Fruit fly (Drosophila melanogaster) whole organism, embryonic: ENCODE measurements around the gene GstT4.

Experiments used
- ATbp ChIP-seq: fragments of 200-800 bp; sonication (Bioruptor generic); optimal IDR thresholded peaks from 2 replicates; lab custom pipeline; 2017; ENCODE audit warnings: missing biosample characterization, mild to moderate bottlenecking, missing genetic modification characterization, missing genetic modification reagents
- Blimp-1 ChIP-seq: fragments of 200-800 bp; sonication (Bioruptor generic); optimal IDR thresholded peaks from 3 replicates; lab custom pipeline; 2018; ENCODE audit warnings: missing biosample characterization, missing genetic modification characterization, mild to moderate bottlenecking, moderate library complexity, missing genetic modification reagents
- C15 ChIP-seq: fragments of 200-800 bp; sonication (Bioruptor generic); IDR thresholded peaks from 3 replicates; pipeline ENCODE4 v1.3.6; 2022; ENCODE audit warnings: missing biosample characterization, missing genetic modification characterization
- CG10462 ChIP-seq: fragments of 200-800 bp; sonication (Bioruptor generic); optimal IDR thresholded peaks from 2 replicates; lab custom pipeline; 2016; ENCODE audit warnings: missing biosample characterization, missing genetic modification characterization
- CG10543 ChIP-seq: fragments of 200-800 bp; sonication (Bioruptor generic); optimal IDR thresholded peaks from 3 replicates; lab custom pipeline; 2017; ENCODE audit warnings: missing biosample characterization, mild to moderate bottlenecking, missing genetic modification characterization, moderate library complexity
- CG10959 ChIP-seq: fragments of 200-800 bp; sonication (Bioruptor generic); IDR thresholded peaks from 2 replicates; pipeline ENCODE4 v1.3.6; 2022; ENCODE audit warnings: missing biosample characterization, missing genetic modification characterization
- CG15601 ChIP-seq: fragments of 200-800 bp; sonication (Bioruptor generic); optimal IDR thresholded peaks from 3 replicates; lab custom pipeline; 2019; ENCODE audit warnings: missing biosample characterization, mild to moderate bottlenecking, missing genetic modification characterization, moderate library complexity
- CG16815 ChIP-seq: fragments of 200-800 bp; sonication (Bioruptor generic); optimal IDR thresholded peaks from 3 replicates; lab custom pipeline; 2017; ENCODE audit warnings: missing biosample characterization, mild to moderate bottlenecking, missing genetic modification characterization
- CG17361 ChIP-seq: fragments of 200-800 bp; sonication (Bioruptor generic); IDR thresholded peaks from 3 replicates; pipeline ENCODE4 v1.3.6; 2022; ENCODE audit warnings: missing biosample characterization, missing genetic modification characterization
- CG17829 ChIP-seq: fragments of 200-800 bp; optimal IDR thresholded peaks from 2 replicates; lab custom pipeline; 2019; ENCODE audit warnings: missing biosample characterization, mild to moderate bottlenecking, missing genetic modification characterization, moderate library complexity
- CG3281 ChIP-seq: fragments of 200-800 bp; sonication (Bioruptor generic); optimal IDR thresholded peaks from 3 replicates; lab custom pipeline; 2017; ENCODE audit warnings: missing biosample characterization, mild to moderate bottlenecking, missing genetic modification characterization
- CG4424 ChIP-seq: fragments of 200-800 bp; sonication (Bioruptor generic); optimal IDR thresholded peaks from 3 replicates; lab custom pipeline; 2016; ENCODE audit warnings: missing biosample characterization, missing genetic modification characterization
- CG6791 ChIP-seq: fragments of 200-800 bp; sonication (Bioruptor generic); IDR thresholded peaks from 3 replicates; pipeline ENCODE4 v1.3.6; 2022; ENCODE audit warnings: missing biosample characterization, missing genetic modification characterization; ENCODE audit not compliant: partially characterized antibody
- CG9215 ChIP-seq: fragments of 200-800 bp; sonication (Bioruptor generic); IDR thresholded peaks from 2 replicates; pipeline ENCODE4 v1.3.6; 2022; ENCODE audit warnings: missing biosample characterization, missing genetic modification characterization
- CG9797 ChIP-seq: fragments of 200-800 bp; sonication (Bioruptor generic); optimal IDR thresholded peaks from 3 replicates; lab custom pipeline; 2018; ENCODE audit warnings: missing biosample characterization, mild to moderate bottlenecking, missing genetic modification characterization
- CrebB ChIP-seq: fragments of 200-800 bp; sonication (Bioruptor generic); optimal IDR thresholded peaks from 3 replicates; lab custom pipeline; 2018; ENCODE audit warnings: missing biosample characterization, mild to moderate bottlenecking, missing genetic modification characterization
- D19B ChIP-seq: fragments of 200-800 bp; sonication (Bioruptor generic); optimal IDR thresholded peaks from 2 replicates; lab custom pipeline; 2017; ENCODE audit warnings: missing biosample characterization, mild to moderate bottlenecking, missing genetic modification characterization
- Dip3 ChIP-seq: fragments of 200-800 bp; sonication (Bioruptor generic); optimal IDR thresholded peaks from 3 replicates; lab custom pipeline; 2016; ENCODE audit warnings: missing biosample characterization, missing genetic modification characterization
- Doc2 ChIP-seq: fragments of 200-800 bp; sonication (Bioruptor generic); IDR thresholded peaks from 2 replicates; pipeline ENCODE4 v1.3.6; 2022; ENCODE audit warnings: missing biosample characterization, missing genetic modification characterization
- Lpt ChIP-seq: fragments of >200 bp; optimal IDR thresholded peaks from 2 replicates; lab custom pipeline; 2018; ENCODE audit warnings: missing biosample characterization, missing genetic modification characterization
- Mrtf ChIP-seq: fragments of 200-800 bp; sonication (Bioruptor generic); IDR thresholded peaks from 3 replicates; pipeline ENCODE4 v1.3.6; 2022; ENCODE audit warnings: missing biosample characterization, missing genetic modification characterization
- Nf-YB ChIP-seq: fragments of 200-800 bp; sonication (Bioruptor generic); optimal IDR thresholded peaks from 3 replicates; lab custom pipeline; 2019; ENCODE audit warnings: missing biosample characterization, mild to moderate bottlenecking, missing genetic modification characterization, moderate library complexity
- Optix ChIP-seq: fragments of 200-800 bp; sonication (Bioruptor generic); IDR thresholded peaks from 3 replicates; pipeline ENCODE4 v1.3.6; 2022; ENCODE audit warnings: missing biosample characterization, missing genetic modification characterization
- Pdp1 ChIP-seq, 2 experiments: fragments of 200-800 bp; sonication (Bioruptor generic); optimal IDR thresholded peaks; 3 replicates each; lab custom pipeline; 2016; ENCODE audit warnings: missing biosample characterization in 2 of 2, missing genetic modification characterization in 2 of 2, mild to moderate bottlenecking in 1 of 2, moderate library complexity in 1 of 2
- Sox102F ChIP-seq: fragments of 200-800 bp; sonication (Bioruptor generic); optimal IDR thresholded peaks from 2 replicates; lab custom pipeline; 2018; ENCODE audit warnings: missing biosample characterization, mild to moderate bottlenecking, missing genetic modification characterization, moderate library complexity
- ap ChIP-seq: fragments of 200-800 bp; sonication (Bioruptor generic); IDR thresholded peaks from 2 replicates; pipeline ENCODE4 v1.3.6; 2022; ENCODE audit warnings: missing biosample characterization, missing genetic modification characterization
- ara ChIP-seq: fragments of 200-800 bp; sonication (Bioruptor generic); IDR thresholded peaks from 2 replicates; pipeline ENCODE4 v1.3.6; 2022; ENCODE audit warnings: missing biosample characterization, missing genetic modification characterization
- az2 ChIP-seq: fragments of 200-800 bp; sonication (Bioruptor generic); optimal IDR thresholded peaks from 3 replicates; lab custom pipeline; 2016; ENCODE audit warnings: missing biosample characterization, missing genetic modification characterization
- bigmax ChIP-seq: fragments of 200-800 bp; sonication (Bioruptor generic); optimal IDR thresholded peaks from 2 replicates; lab custom pipeline; 2018; ENCODE audit warnings: missing biosample characterization, mild to moderate bottlenecking, missing genetic modification characterization
- crp ChIP-seq, 2 experiments: fragments of 200-800 bp; sonication (Bioruptor generic); optimal IDR thresholded peaks; 2 replicates in 1 of 2; 3 replicates in 1 of 2; lab custom pipeline; 2017; ENCODE audit warnings: missing biosample characterization in 2 of 2, missing genetic modification characterization in 2 of 2, mild to moderate bottlenecking in 1 of 2, moderate library complexity in 1 of 2
- danr ChIP-seq: fragments of 200-800 bp; sonication (Bioruptor generic); IDR thresholded peaks from 2 replicates; pipeline ENCODE4 v1.3.6; 2022; ENCODE audit warnings: missing biosample characterization, missing genetic modification characterization
- eyg ChIP-seq: fragments of 200-800 bp; sonication (Bioruptor generic); optimal IDR thresholded peaks from 3 replicates; lab custom pipeline; 2016; ENCODE audit warnings: missing biosample characterization, missing genetic modification characterization
- gcm2 ChIP-seq: fragments of 200-800 bp; sonication (Bioruptor generic); optimal IDR thresholded peaks from 2 replicates; lab custom pipeline; 2016; ENCODE audit warnings: missing biosample characterization, missing genetic modification characterization
- ind ChIP-seq: fragments of 200-800 bp; sonication (Bioruptor generic); optimal IDR thresholded peaks from 3 replicates; lab custom pipeline; 2016; ENCODE audit warnings: missing biosample characterization, missing genetic modification characterization
- lbe ChIP-seq: fragments of 200-800 bp; sonication (Bioruptor generic); optimal IDR thresholded peaks from 2 replicates; lab custom pipeline; 2016; ENCODE audit warnings: missing biosample characterization, mild to moderate bottlenecking, missing genetic modification characterization
- lov ChIP-seq, 2 experiments: fragments of 200-800 bp in 1 of 2; fragments of >200 bp in 1 of 2; sonication (Bioruptor generic) in 1 of 2; IDR thresholded peaks in 1 of 2; optimal IDR thresholded peaks in 1 of 2; 2 replicates in 1 of 2; 3 replicates in 1 of 2; pipeline versions ENCODE4 v1.3.6 to Lab custom; 2017 to 2022; ENCODE audit warnings: missing biosample characterization in 1 of 2, missing genetic modification characterization in 1 of 2
- nerfin-1 ChIP-seq: fragments of 200-800 bp; sonication (Bioruptor generic); optimal IDR thresholded peaks from 3 replicates; lab custom pipeline; 2019; ENCODE audit warnings: missing biosample characterization, mild to moderate bottlenecking, missing genetic modification characterization, moderate library complexity
- nom ChIP-seq: fragments of 200-800 bp; sonication (Bioruptor generic); optimal IDR thresholded peaks from 2 replicates; lab custom pipeline; 2017; ENCODE audit warnings: missing biosample characterization, missing genetic modification characterization, mild to moderate bottlenecking, moderate library complexity, missing genetic modification reagents
- oc ChIP-seq: fragments of 200-800 bp; sonication (Bioruptor generic); optimal IDR thresholded peaks from 2 replicates; lab custom pipeline; 2018; ENCODE audit warnings: missing biosample characterization, mild to moderate bottlenecking, missing genetic modification characterization, moderate library complexity
- otp ChIP-seq: fragments of 200-800 bp; sonication (Bioruptor generic); IDR thresholded peaks from 3 replicates; pipeline ENCODE4, ENCODE4 v1.3.6; 2022; ENCODE audit warnings: missing biosample characterization, missing genetic modification characterization
- prd ChIP-seq, 3 experiments: fragments of >200 bp in 2 of 3; fragments of 200-800 bp in 1 of 3; sonication (Bioruptor generic) in 1 of 3; optimal IDR thresholded peaks in 2 of 3; IDR thresholded peaks in 1 of 3; 2 replicates in 2 of 3; 3 replicates in 1 of 3; pipeline versions ENCODE4 v1.3.6 to Lab custom; 2017 to 2022; ENCODE audit warnings: missing biosample characterization in 1 of 3, missing genetic modification characterization in 1 of 3
- ranshi ChIP-seq: fragments of 200-800 bp; sonication (Bioruptor generic); IDR thresholded peaks from 2 replicates; pipeline ENCODE4 v1.3.6; 2022; ENCODE audit warnings: missing biosample characterization, missing genetic modification characterization
- repo ChIP-seq: fragments of 200-800 bp; sonication (Bioruptor generic); optimal IDR thresholded peaks from 2 replicates; lab custom pipeline; 2016; ENCODE audit warnings: missing biosample characterization, missing genetic modification characterization
- salm ChIP-seq: fragments of 200-800 bp; sonication (Bioruptor generic); optimal IDR thresholded peaks from 2 replicates; lab custom pipeline; 2018; ENCODE audit warnings: missing biosample characterization, mild to moderate bottlenecking, missing genetic modification characterization
- slou ChIP-seq: fragments of 200-800 bp; sonication (Bioruptor generic); optimal IDR thresholded peaks from 3 replicates; lab custom pipeline; 2016; ENCODE audit warnings: missing biosample characterization, missing genetic modification characterization
- so ChIP-seq: fragments of 200-800 bp; sonication (Bioruptor generic); IDR thresholded peaks from 3 replicates; pipeline ENCODE4 v1.3.6; 2022; ENCODE audit warnings: missing biosample characterization, missing genetic modification characterization
- stc ChIP-seq: fragments of 200-800 bp; sonication (Bioruptor generic); IDR thresholded peaks from 2 replicates; pipeline ENCODE4 v1.3.6; 2022; ENCODE audit warnings: missing biosample characterization, missing genetic modification characterization
- stwl ChIP-seq: fragments of 200-800 bp; sonication (Bioruptor generic); optimal IDR thresholded peaks from 3 replicates; lab custom pipeline; 2018; ENCODE audit warnings: missing biosample characterization, mild to moderate bottlenecking, missing genetic modification characterization, moderate library complexity
- tgo ChIP-seq: fragments of 200-800 bp; sonication (Bioruptor generic); IDR thresholded peaks from 3 replicates; pipeline ENCODE4 v1.3.6; 2022; ENCODE audit warnings: missing biosample characterization, missing genetic modification characterization
- zfh1 ChIP-seq: fragments of 200-800 bp; sonication (Bioruptor generic); IDR thresholded peaks from 3 replicates; pipeline ENCODE4 v1.3.6; 2022; ENCODE audit warnings: missing biosample characterization, missing genetic modification characterization

Gene GstT4

dm6 chrX:13368149-13368548, 36.4 kb upstream of the GstT4 start, which contains the start of gene dmrt11E (continued):
- TF ChIP-seq CG10462 (GFP tag; lab: Kevin White, UChicago) (peak; percentile 33), slou (GFP tag; lab: Kevin White, UChicago) (no peak), CrebB (tag; lab: Kevin White, UChicago) (no peak), CG17829 (tag; lab: Kevin White, UChicago) (peak; percentile 86), Dip3 (no peak), salm (tag; lab: Kevin White, UChicago) (no peak), zfh1 (GFP tag; lab: Robert Waterston, UW) (peak; percentile 87), ranshi (GFP tag; lab: Robert Waterston, UW) (peak; percentile 49; the same call in 1 of the 2 replicates), otp (GFP tag; lab: Robert Waterston, UW) (peak; percentile 65), CG6791 (GFP tag; lab: Robert Waterston, UW) (no peak), crp (GFP tag; optimal IDR thresholded peaks at IDR 0.05; lab: Kevin White, UChicago) (no peak), so (no peak), ind (GFP tag; lab: Kevin White, UChicago) (peak; percentile 48), az2 (GFP tag; lab: Kevin White, UChicago) (peak; percentile 55), CG16815 (GFP tag; lab: Kevin White, UChicago) (peak; percentile 51), oc (tag; lab: Kevin White, UChicago) (peak; percentile 62), lov (optimal IDR thresholded peaks at IDR 0.05; lab: Kevin White, UChicago) (no peak), lov (GFP tag; IDR thresholded peaks at IDR 0.05; lab: Robert Waterston, UW) (peak; percentile 66; the same call in 1 of the 3 replicates), bigmax (GFP tag; lab: Kevin White, UChicago) (no peak), Mrtf (GFP tag; lab: Robert Waterston, UW) (peak; percentile 54; the same call in 1 of the 3 replicates), CG10959 (GFP tag; lab: Robert Waterston, UW) (peak; percentile 72), Lpt (GFP tag; lab: Kevin White, UChicago) (no peak), repo (GFP tag; lab: Kevin White, UChicago) (no peak), CG9797 (GFP tag; lab: Kevin White, UChicago) (no peak), CG15601 (peak; percentile 59), CG4424 (GFP tag; lab: Kevin White, UChicago) (peak; percentile 50), ATbp (GFP tag; lab: Kevin White, UChicago) (peak; percentile 53), ap (0 out of 2 replicates have a peak, but pooled peaks have one; percentile 29), CG17361 (GFP tag; lab: Robert Waterston, UW) (peak; percentile 74), danr (peak; percentile 41; the same call in 1 of the 2 replicates), CG10543 (GFP tag; lab: Kevin White, UChicago) (no peak), ara (GFP tag; lab: Robert Waterston, UW) (peak; percentile 88), Nf-YB (GFP tag; lab: Kevin White, UChicago) (peak; percentile 94), lbe (no peak), Optix (GFP tag; lab: Robert Waterston, UW) (no peak), D19B (GFP tag; lab: Kevin White, UChicago) (no peak), Sox102F (peak; percentile 76), Blimp-1 (GFP tag; lab: Kevin White, UChicago) (peak; percentile 73), nom (no peak), C15 (GFP tag; lab: Robert Waterston, UW) (no peak), stwl (tag; lab: Kevin White, UChicago) (peak; percentile 32), Doc2 (no peak), stc (GFP tag; lab: Robert Waterston, UW) (peak; percentile 29; the same call in 1 of the 2 replicates), nerfin-1 (tag; lab: Kevin White, UChicago) (peak; percentile 54), tgo (GFP tag; lab: Robert Waterston, UW) (peak; percentile 63), prd (optimal IDR thresholded peaks at IDR 0.05; lab: Kevin White, UChicago) (no peak), prd (GFP tag; IDR thresholded peaks at IDR 0.05; lab: Robert Waterston, UW) (peak; percentile 74; the same call in 2 of the 3 replicates), eyg (no peak), CG3281 (GFP tag; lab: Kevin White, UChicago) (no peak), Pdp1 (GFP tag; optimal IDR thresholded peaks at IDR 0.05; lab: Kevin White, UChicago) (no peak), gcm2 (no peak), CG9215 (GFP tag; lab: Robert Waterston, UW) (0 out of 2 replicates have a peak, but pooled peaks have one; percentile 20)
